Fruit fly (Drosophila melanogaster) ovary, adult (tissue): Measurements from ENCODE around the gene CG6481.

ENCODE experiments used
- CG17801 ChIP-seq: fragments of 200-800 bp; optimal IDR thresholded peaks from 2 replicates; lab custom pipeline; 2019; ENCODE audit warnings: missing biosample characterization, mild to moderate bottlenecking, missing genetic modification characterization, moderate library complexity; ENCODE audit not compliant: partially characterized antibody

CG6481 gene

dm6 chrX:18537066-18537759 lies 15.0 kb upstream of the CG6481 start:
- TF ChIP-seq CG17801 (GFP tag; lab: Kevin White, UChicago): no peak

DNA sequence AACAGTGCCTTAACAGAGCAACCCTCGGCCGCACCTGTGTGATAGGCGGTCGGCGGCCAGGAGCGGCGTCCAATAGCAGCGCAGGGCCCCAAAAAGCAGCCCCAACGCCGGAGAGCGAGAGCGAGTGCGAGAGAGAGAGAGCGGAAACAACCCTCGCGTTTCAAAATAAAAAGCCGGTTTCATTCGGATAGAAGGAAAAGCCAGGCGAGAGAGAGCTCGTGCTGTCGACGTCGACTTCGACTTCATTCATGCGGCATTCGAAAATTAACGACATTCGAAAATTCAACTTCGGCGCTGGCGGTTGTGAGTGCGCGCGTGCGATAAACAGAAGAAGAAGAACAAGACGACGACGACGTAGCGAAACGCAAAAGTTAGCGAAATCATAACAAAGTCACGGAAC lies 12.1 kb upstream of the CG6481 start:
- no peak for TF ChIP-seq CG17801 (GFP tag; lab: Kevin White, UChicago)

DNA sequence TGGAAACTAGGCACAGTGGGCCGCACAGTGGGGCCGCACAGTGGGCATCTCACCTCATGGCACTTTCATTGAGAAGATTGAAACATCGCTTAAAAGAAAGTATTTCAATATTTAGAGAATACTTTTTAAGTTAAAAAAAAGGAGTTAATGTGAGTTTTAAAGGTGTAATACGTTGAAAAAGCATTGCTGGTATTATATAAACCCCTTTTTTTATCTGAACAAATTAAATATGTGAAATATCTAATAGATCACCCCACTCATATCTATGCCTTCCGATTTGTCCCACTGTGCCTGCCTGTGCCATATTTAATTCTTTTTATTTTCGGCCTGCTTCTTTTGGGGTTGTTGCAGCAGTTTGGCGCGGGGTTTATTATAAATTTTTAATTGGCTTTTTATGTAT lies 11.1 kb upstream of the CG6481 start:
- no peak for TF ChIP-seq CG17801 (GFP tag; lab: Kevin White, UChicago)

DNA sequence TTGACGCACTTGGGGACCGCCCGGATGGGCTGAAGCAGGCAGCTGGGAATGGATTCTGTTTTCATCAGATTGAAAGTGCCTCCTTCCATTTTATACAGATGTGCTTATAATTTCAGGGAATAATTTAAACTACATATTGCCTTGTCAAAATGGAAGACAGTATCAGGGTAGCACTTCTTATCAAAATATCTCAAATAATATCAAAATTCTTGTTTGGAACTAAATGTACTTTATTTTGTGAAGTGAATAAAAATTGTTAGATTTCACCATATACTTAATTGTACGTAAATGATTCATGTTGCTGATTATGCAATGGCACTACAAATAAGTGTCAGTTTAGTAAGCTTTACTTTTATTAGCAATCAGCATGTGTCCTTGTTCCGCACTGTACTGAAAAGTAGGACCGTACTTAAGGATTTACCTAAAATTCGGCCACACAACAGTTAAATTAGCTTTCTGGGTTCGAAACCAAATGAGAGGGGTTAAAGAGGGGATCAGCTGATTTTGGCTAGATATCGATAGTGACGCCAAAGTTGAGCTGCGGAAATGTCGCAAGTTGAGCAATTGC lies 6.0 kb upstream of the CG6481 start, which contains the start of the genes CG15042 and CG15047:
TSS of gene CG15042 (minus strand) at position 101 of the 568 bp plus-strand sequence.
TSS of gene CG15047 (plus strand) at position 518 of the 568 bp plus-strand sequence.
- no peak for TF ChIP-seq CG17801 (GFP tag; lab: Kevin White, UChicago)

dm6 chrX:18524594-18525266 lies 2.5 kb upstream of the CG6481 start:
- TF ChIP-seq CG17801 (GFP tag; lab: Kevin White, UChicago): no peak

DNA sequence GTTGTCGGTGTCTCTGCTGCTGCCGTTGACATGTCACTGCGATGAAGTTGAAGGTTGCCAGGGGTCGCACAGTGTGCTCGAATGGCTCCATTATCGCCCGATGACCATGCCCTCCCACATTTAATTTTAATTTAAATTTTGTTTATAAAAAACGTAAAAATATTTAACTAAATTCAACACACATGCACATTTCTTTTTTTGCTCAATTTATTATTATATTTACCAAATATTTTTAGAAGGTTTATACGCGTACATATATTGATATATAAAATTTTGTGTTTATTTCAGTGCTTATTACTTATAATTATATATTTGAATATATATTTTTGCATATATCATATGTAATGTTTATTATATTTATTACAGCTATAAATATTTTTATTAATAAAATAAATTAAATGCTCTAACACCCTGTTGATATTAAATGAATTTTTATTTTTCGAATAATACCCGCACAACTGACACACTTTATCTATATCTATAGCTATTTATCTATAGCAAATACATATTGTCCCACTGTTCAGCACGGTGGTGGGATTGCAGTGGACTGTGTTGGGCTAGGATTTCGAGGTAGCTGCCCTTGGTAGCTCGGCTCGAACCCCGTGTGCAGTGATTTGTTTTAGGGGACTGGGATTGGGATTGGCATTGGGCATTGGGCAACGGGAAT lies 1.0 kb upstream of the CG6481 start:
- TF ChIP-seq CG17801 (GFP tag; lab: Kevin White, UChicago): no peak

DNA sequence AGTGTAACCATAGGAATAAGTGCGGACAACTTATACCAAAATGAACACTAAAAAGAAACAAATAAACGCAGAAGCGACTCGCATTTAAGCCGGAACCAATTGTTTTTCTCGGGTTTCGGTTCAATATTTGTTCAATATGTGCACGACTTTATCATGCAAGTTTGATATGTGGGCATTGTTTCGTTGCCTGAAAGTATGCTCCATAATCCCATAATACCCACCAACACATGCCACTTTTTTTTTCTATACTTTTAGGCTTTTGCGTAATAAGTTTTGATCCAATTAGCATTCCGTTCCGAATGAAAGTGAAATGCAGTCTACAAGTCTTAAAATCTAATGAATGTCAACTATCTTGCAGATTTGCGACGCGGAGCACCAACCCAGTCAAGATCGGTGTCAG lies 1.9 kb downstream of the CG6481 start:
- TF ChIP-seq CG17801 (GFP tag; lab: Kevin White, UChicago): no peak

DNA sequence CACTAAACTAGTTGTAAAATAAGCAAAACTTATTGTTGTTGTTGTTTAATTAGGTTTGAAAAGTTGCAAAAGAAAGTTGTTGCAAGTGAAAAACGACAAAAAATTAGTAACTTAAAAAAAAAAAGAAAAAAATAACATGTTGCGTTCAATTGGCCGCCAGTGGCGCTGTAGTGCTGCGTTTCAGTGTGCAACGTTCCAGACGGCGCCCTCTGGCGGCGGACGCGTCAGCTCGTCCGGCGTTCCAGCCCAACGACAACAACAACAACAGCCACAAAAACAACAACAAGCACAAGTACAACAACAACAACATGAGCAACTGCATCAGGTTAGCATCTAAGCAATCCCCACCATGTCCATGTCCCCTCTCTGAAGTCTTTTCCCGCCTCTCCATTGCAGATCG lies 4.8 kb downstream of the CG6481 start:
- no peak for TF ChIP-seq CG17801 (GFP tag; lab: Kevin White, UChicago)

- no peak for TF ChIP-seq CG17801 (GFP tag; lab: Kevin White, UChicago)
Observed at dm6 chrX:18515988-18516541, 6.2 kb downstream of the CG6481 start.

DNA sequence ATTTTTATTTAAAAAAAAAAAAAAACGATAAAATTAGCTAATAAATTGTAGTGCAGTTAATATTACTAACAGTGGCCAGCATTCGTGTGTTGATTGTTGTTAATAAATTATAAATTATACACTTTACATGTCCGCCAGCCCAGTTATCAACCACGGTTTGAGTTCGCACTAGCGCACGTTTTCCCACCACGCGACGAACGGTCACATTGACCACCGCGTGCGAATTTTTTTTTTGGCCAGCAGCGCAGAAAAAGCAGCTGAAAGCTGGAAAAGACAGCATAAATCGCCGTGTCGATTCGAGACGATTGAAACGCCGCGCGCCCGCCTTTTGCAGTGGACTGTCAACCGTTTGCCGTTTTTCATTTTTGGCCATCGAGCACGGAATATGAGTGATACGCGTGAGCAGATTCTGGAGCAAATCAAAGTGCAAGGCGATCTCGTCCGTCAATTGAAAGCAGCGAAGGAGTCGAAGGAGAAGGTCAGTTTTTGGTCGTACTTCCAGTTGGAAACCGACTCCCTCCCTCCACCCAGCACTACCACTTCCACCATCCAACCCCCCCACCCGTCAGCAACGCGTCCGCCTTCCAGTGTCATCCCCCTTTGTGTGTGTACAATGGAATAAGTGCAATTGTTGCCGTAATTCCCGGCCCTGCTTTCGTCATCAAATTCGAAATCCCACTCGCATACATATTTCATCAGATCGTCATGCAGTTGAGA lies 6.9 kb downstream of the CG6481 start, which contains the start of the genes Bx and HisRS:
TSS of gene Bx (plus strand) at position 224 of the 717 bp plus-strand sequence.
TSS of gene HisRS (plus strand) at position 224 of the 717 bp plus-strand sequence.
- TF ChIP-seq CG17801 (GFP tag; lab: Kevin White, UChicago): no peak

- no peak for TF ChIP-seq CG17801 (GFP tag; lab: Kevin White, UChicago)
Observed at dm6 chrX:18514767-18515166, 7.5 kb downstream of the CG6481 start, which contains the start of gene CG6470. Gene CG6470 (minus strand): TSS chrX:18514867.

- peak; percentile 61 for TF ChIP-seq CG17801 (GFP tag; lab: Kevin White, UChicago)
Observed at dm6 chrX:18512271-18512679, 10.0 kb downstream of the CG6481 start, which contains the start of gene Ggt-1. Gene Ggt-1 (minus strand): TSS chrX:18512521.

dm6 chrX:18510884-18511283 lies 11.4 kb downstream of the CG6481 start:
- peak; percentile 11 for TF ChIP-seq CG17801 (GFP tag; lab: Kevin White, UChicago)

- TF ChIP-seq CG17801 (GFP tag; lab: Kevin White, UChicago): no peak
Observed at dm6 chrX:18509430-18509829, 12.8 kb downstream of the CG6481 start.
